Fruit fly (Drosophila melanogaster): ENCODE data around the gene CG32022.

Gene CG32022

DNA sequence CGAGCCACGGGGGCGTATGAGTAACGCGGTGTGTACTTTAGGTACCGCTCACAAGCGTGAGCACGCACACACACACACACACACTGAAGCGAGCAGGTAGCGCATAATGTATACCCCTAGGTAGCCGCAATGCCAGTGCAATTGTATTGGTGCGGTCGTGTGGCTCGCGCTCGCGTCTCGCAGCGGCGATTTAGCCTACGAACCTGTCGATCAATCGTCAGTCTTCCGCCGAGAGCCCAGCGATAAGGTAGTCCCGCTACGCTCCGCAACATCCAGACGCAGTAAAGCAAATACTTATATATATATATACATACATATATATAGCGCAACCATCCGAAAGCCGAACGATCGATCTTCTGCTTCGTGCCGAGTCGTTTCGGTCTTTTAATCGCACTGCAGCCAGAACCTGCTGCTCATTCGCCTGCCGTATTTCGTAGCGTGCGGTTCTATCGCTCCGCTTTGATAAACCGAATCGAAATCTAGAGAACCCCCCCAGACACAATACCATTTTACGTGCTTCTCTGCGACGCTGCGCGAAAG is 45.5 kb downstream of the CG32022 start, which contains the start of gene hry (continued):
- peak; percentile 37 for TF ChIP-seq CG10979 (tag; optimal IDR thresholded peaks at IDR 0.05)
- peak; percentile 1 for TF ChIP-seq CG12659 (GFP tag; optimal IDR thresholded peaks at IDR 0.05)
- TF ChIP-seq MBD-R2 (GFP tag; IDR thresholded peaks at IDR 0.05), result no peak
- TF ChIP-seq scrt (GFP tag; optimal IDR thresholded peaks at IDR 0.05), result peak; percentile 58
- TF ChIP-seq Blimp-1 (GFP tag; optimal IDR thresholded peaks at IDR 0.05), result peak; percentile 92
- no peak for TF ChIP-seq Side (GFP tag; optimal IDR thresholded peaks at IDR 0.05)
- TF ChIP-seq p53 (GFP tag; optimal IDR thresholded peaks at IDR 0.05), result no peak
- TF ChIP-seq CG10267 (tag; optimal IDR thresholded peaks at IDR 0.05), result peak; percentile 40
- TF ChIP-seq Gsc (GFP tag; IDR thresholded peaks at IDR 0.05), result no peak
- TF ChIP-seq ttk (GFP tag; IDR thresholded peaks at IDR 0.05), result no peak; the same call in 1 of the 2 replicates
- TF ChIP-seq sisA (GFP tag; IDR thresholded peaks at IDR 0.05), result no peak
- peak; percentile 66; the same call in 1 of the 3 replicates for TF ChIP-seq mld (GFP tag; IDR thresholded peaks at IDR 0.05; ENCODE audit: partially characterized antibody)
- peak; percentile 18; the same call in 1 of the 2 replicates for TF ChIP-seq CG10366 (GFP tag; IDR thresholded peaks at IDR 0.05)
- TF ChIP-seq CG18619 (GFP tag; optimal IDR thresholded peaks at IDR 0.05), result peak; percentile 47
- no peak for TF ChIP-seq Hmx (GFP tag; optimal IDR thresholded peaks at IDR 0.05)
- TF ChIP-seq dati (GFP tag; IDR thresholded peaks at IDR 0.05), result no peak
- peak; percentile 86 for TF ChIP-seq CG17829 (tag; optimal IDR thresholded peaks at IDR 0.05)
- TF ChIP-seq CG14441 (GFP tag; IDR thresholded peaks at IDR 0.05), result no peak
- TF ChIP-seq crol (GFP tag; IDR thresholded peaks at IDR 0.05), result peak; percentile 67
- TF ChIP-seq twi (tag; optimal IDR thresholded peaks at IDR 0.05), result peak; percentile 56
- TF ChIP-seq CG2116 (GFP tag; optimal IDR thresholded peaks at IDR 0.05), result peak; percentile 20
- TF ChIP-seq CG6254 (GFP tag; optimal IDR thresholded peaks at IDR 0.05), result peak; percentile 58
- peak; percentile 64 for TF ChIP-seq CG5180 (GFP tag; optimal IDR thresholded peaks at IDR 0.05)
- no peak for TF ChIP-seq Bdp1 (GFP tag; optimal IDR thresholded peaks at IDR 0.05)
- TF ChIP-seq Fer2 (tag; optimal IDR thresholded peaks at IDR 0.05), result no peak
- no peak for TF ChIP-seq cato (GFP tag; optimal IDR thresholded peaks at IDR 0.05; ENCODE audit: borderline replicate concordance)
- TF ChIP-seq CG15011 (GFP tag; optimal IDR thresholded peaks at IDR 0.05), result no peak
- peak; percentile 41 for TF ChIP-seq CG4328 (GFP tag; optimal IDR thresholded peaks at IDR 0.05)
- TF ChIP-seq CG17802 (tag; optimal IDR thresholded peaks at IDR 0.05), result no peak
- peak; percentile 4 for TF ChIP-seq pfk (GFP tag; optimal IDR thresholded peaks at IDR 0.05)
- peak; percentile 69 for TF ChIP-seq chm (GFP tag; IDR thresholded peaks at IDR 0.05)
- peak; percentile 99 for TF ChIP-seq chinmo (GFP tag; IDR thresholded peaks at IDR 0.05; ENCODE audit: partially characterized antibody)
- no peak for TF ChIP-seq ken (GFP tag; IDR thresholded peaks at IDR 0.05)
- no peak for TF ChIP-seq NfI (GFP tag; optimal IDR thresholded peaks at IDR 0.05)
- TF ChIP-seq pho (GFP tag; optimal IDR thresholded peaks at IDR 0.05), result no peak
- TF ChIP-seq fd102C (GFP tag; optimal IDR thresholded peaks at IDR 0.05), result peak; percentile 66
- TF ChIP-seq CG31441 (GFP tag; IDR thresholded peaks at IDR 0.05), result no peak; the same call in 1 of the 2 replicates
- TF ChIP-seq CG15073 (GFP tag; optimal IDR thresholded peaks at IDR 0.05), result no peak
- TF ChIP-seq CG12219 (GFP tag; optimal IDR thresholded peaks at IDR 0.05), result peak; percentile 10
- peak; percentile 92 for TF ChIP-seq CG5245 (GFP tag; optimal IDR thresholded peaks at IDR 0.05)
- TF ChIP-seq Poxn (GFP tag; IDR thresholded peaks at IDR 0.05), result no peak
- TF ChIP-seq grn (GFP tag; optimal IDR thresholded peaks at IDR 0.05), result peak; percentile 52
- no peak for TF ChIP-seq ftz-f1 (GFP tag; optimal IDR thresholded peaks at IDR 0.05)
- peak; percentile 40; the same call in 1 of the 2 replicates for TF ChIP-seq CG32767 (GFP tag; IDR thresholded peaks at IDR 0.05)
- TF ChIP-seq gcm2 (GFP tag; optimal IDR thresholded peaks at IDR 0.05), result no peak
- peak; percentile 63 for TF ChIP-seq CG17912 (GFP tag; optimal IDR thresholded peaks at IDR 0.05)
- no peak for TF ChIP-seq klu (GFP tag; IDR thresholded peaks at IDR 0.05)
- no peak for TF ChIP-seq dpn (GFP tag; optimal IDR thresholded peaks at IDR 0.05)
- no peak for TF ChIP-seq CG8089 (GFP tag; optimal IDR thresholded peaks at IDR 0.05)
- no peak for TF ChIP-seq CG10565 (GFP tag; optimal IDR thresholded peaks at IDR 0.05)
